Worm (Caenorhabditis elegans) whole organism, young adult: ENCODE measurements around the gene F36H5.12.

Experiments
- F55B11.4 ChIP-seq: sonication (generic microtip); optimal IDR thresholded peaks from 2 replicates; lab custom pipeline; 2016; ENCODE audit warnings: missing compliant biosample characterization, missing genetic modification characterization, borderline replicate concordance; ENCODE audit not compliant: insufficient read depth
- K11D2.4 ChIP-seq: fragments of 200-800 bp; sonication (Bioruptor generic); IDR thresholded peaks from 2 replicates; pipeline ENCODE4 v1.3.6; 2022; ENCODE audit warnings: missing genetic modification reagents, missing genetic modification characterization, missing compliant biosample characterization
- sdz-38 ChIP-seq: sonication (generic microtip); optimal IDR thresholded peaks from 2 replicates; lab custom pipeline; 2016; ENCODE audit warnings: missing genotype, missing genetic modification characterization, missing compliant biosample characterization

- TF ChIP-seq K11D2.4 (GFP tag; lab: Robert Waterston, UW): no peak
- no peak for TF ChIP-seq F55B11.4 (tag; lab: Kevin White, UChicago)
- TF ChIP-seq sdz-38 (tag; lab: Kevin White, UChicago): no peak
Observed at ce11 chrII:1731932-1732331, 10.7 kb upstream of the F36H5.12 start, which contains the start of gene ceh-82.
